Worm (Caenorhabditis elegans) whole organism, L1 larva: ENCODE results near the gene syp-2.

Experiments used
- blmp-1 ChIP-seq: fragments of 150-350 bp; optimal IDR thresholded peaks from 2 replicates; lab custom pipeline; 2014; ENCODE audit warnings: missing biosample characterization, missing genetic modification characterization
- ces-1 ChIP-seq: fragments of 150-350 bp; optimal IDR thresholded peaks from 2 replicates; lab custom pipeline; 2014; ENCODE audit warnings: missing biosample characterization, missing genetic modification reagents, missing genetic modification characterization
- fkh-4 ChIP-seq: sonication (generic microtip); optimal IDR thresholded peaks from 2 replicates; lab custom pipeline; 2016; ENCODE audit warnings: missing compliant biosample characterization, missing genetic modification characterization, borderline replicate concordance
- fos-1 ChIP-seq: fragments of 150-350 bp; optimal IDR thresholded peaks from 2 replicates; lab custom pipeline; 2014; ENCODE audit warnings: missing biosample characterization, missing genetic modification characterization
- lin-13 ChIP-seq: fragments of 150-350 bp; optimal IDR thresholded peaks from 2 replicates; lab custom pipeline; 2014; ENCODE audit warnings: missing biosample characterization, missing genetic modification reagents, missing genetic modification characterization
- lsy-2 ChIP-seq, 2 experiments: fragments of 150-350 bp; optimal IDR thresholded peaks; 2 replicates each; lab custom pipeline; 2014; ENCODE audit warnings: missing biosample characterization in 2 of 2, missing genetic modification characterization in 2 of 2
- nhr-12 ChIP-seq: sonication (generic microtip); optimal IDR thresholded peaks from 2 replicates; lab custom pipeline; 2017; ENCODE audit warnings: missing biosample characterization, missing genetic modification characterization
- vab-15 ChIP-seq: sonication (generic microtip); optimal IDR thresholded peaks from 2 replicates; lab custom pipeline; 2017; ENCODE audit warnings: missing genotype, mild to moderate bottlenecking, missing genetic modification characterization, missing compliant biosample characterization
- zip-4 ChIP-seq: fragments of 200-800 bp; sonication (Bioruptor generic); optimal IDR thresholded peaks from 2 replicates; lab custom pipeline; 2018; ENCODE audit warnings: mild to moderate bottlenecking, missing genetic modification characterization, moderate library complexity, missing compliant biosample characterization

- no peak for TF ChIP-seq lin-13 (GFP tag; lab: Kevin White, UChicago)
- no peak for TF ChIP-seq fos-1
- TF ChIP-seq fkh-4 (tag; lab: Kevin White, UChicago) = no peak
- TF ChIP-seq lsy-2 (tag; optimal IDR thresholded peaks at IDR 0.05; lab: Kevin White, UChicago) = no peak
- no peak for TF ChIP-seq ces-1 (GFP tag; lab: Kevin White, UChicago)
- TF ChIP-seq vab-15 = no peak
- no peak for TF ChIP-seq blmp-1 (tag; lab: Kevin White, UChicago)
- no peak for TF ChIP-seq zip-4 (GFP tag; lab: Kevin White, UChicago)
- no peak for TF ChIP-seq nhr-12 (tag; lab: Kevin White, UChicago)
Observed at ce11 chrV:5548051-5548450, 11.8 kb downstream of the syp-2 start, which contains the start of gene ugt-48.
